Fruit fly (Drosophila melanogaster) whole organism, prepupa: ENCODE results near the gene HtrA2.

Experiments used
- Blimp-1 ChIP-seq: fragments of 200-800 bp; sonication (Bioruptor generic); optimal IDR thresholded peaks from 3 replicates; lab custom pipeline; 2017; ENCODE audit warnings: missing biosample characterization, missing genetic modification characterization, mild to moderate bottlenecking, moderate library complexity, missing genetic modification reagents
- CG10631 ChIP-seq: fragments of 200-800 bp; sonication (Bioruptor generic); optimal IDR thresholded peaks from 2 replicates; lab custom pipeline; 2016; ENCODE audit warnings: missing biosample characterization, missing genetic modification characterization
- CG10669 ChIP-seq: fragments of 200-800 bp; sonication (Bioruptor generic); optimal IDR thresholded peaks from 3 replicates; lab custom pipeline; 2018; ENCODE audit warnings: missing biosample characterization, mild to moderate bottlenecking, missing genetic modification characterization, moderate library complexity
- CG11294 ChIP-seq: fragments of 200-800 bp; sonication (Bioruptor generic); IDR thresholded peaks from 2 replicates; pipeline ENCODE4 v1.3.6; 2022; ENCODE audit warnings: missing biosample characterization, missing genetic modification characterization
- CG11762 ChIP-seq: fragments of 200-800 bp; sonication (Bioruptor generic); optimal IDR thresholded peaks from 3 replicates; lab custom pipeline; 2016; ENCODE audit warnings: missing biosample characterization, missing genetic modification characterization; ENCODE audit not compliant: insufficient read depth
- CG11902 ChIP-seq: fragments of 200-800 bp; sonication (Bioruptor generic); optimal IDR thresholded peaks from 3 replicates; lab custom pipeline; 2016; ENCODE audit warnings: missing biosample characterization, missing genetic modification characterization
- CG15336 ChIP-seq: fragments of 200-800 bp; sonication (Bioruptor generic); IDR thresholded peaks from 2 replicates; pipeline ENCODE4 v1.3.6; 2022; ENCODE audit warnings: missing biosample characterization, missing genetic modification characterization
- CG1621 ChIP-seq: fragments of 200-800 bp; sonication (Bioruptor generic); optimal IDR thresholded peaks from 3 replicates; lab custom pipeline; 2018; ENCODE audit warnings: missing biosample characterization, mild to moderate bottlenecking, missing genetic modification characterization
- CG16779 ChIP-seq: fragments of 200-800 bp; sonication (Bioruptor generic); optimal IDR thresholded peaks from 3 replicates; lab custom pipeline; 2017; ENCODE audit warnings: missing biosample characterization, mild to moderate bottlenecking, missing genetic modification characterization
- CG3032 ChIP-seq: fragments of 200-800 bp; optimal IDR thresholded peaks from 2 replicates; lab custom pipeline; 2019; ENCODE audit warnings: missing biosample characterization, mild to moderate bottlenecking, missing genetic modification characterization, moderate library complexity
- CG31627 ChIP-seq: fragments of 200-800 bp; sonication (Bioruptor generic); optimal IDR thresholded peaks from 3 replicates; lab custom pipeline; 2016; ENCODE audit warnings: missing biosample characterization, missing genetic modification characterization
- CG32006 ChIP-seq: fragments of 200-800 bp; sonication (Bioruptor generic); optimal IDR thresholded peaks from 3 replicates; lab custom pipeline; 2017; ENCODE audit warnings: missing biosample characterization, mild to moderate bottlenecking, missing genetic modification characterization
- CG34406 ChIP-seq: fragments of 200-800 bp; sonication (Bioruptor generic); optimal IDR thresholded peaks from 3 replicates; lab custom pipeline; 2016; ENCODE audit warnings: missing biosample characterization, missing genetic modification characterization
- CG3919 ChIP-seq: fragments of 200-800 bp; sonication (Bioruptor generic); optimal IDR thresholded peaks from 3 replicates; lab custom pipeline; 2016; ENCODE audit warnings: missing biosample characterization, missing genetic modification characterization
- CG4318 ChIP-seq: fragments of 200-800 bp; sonication (Bioruptor generic); optimal IDR thresholded peaks from 3 replicates; lab custom pipeline; 2017; ENCODE audit warnings: missing biosample characterization, mild to moderate bottlenecking, missing genetic modification characterization
- CG6163 ChIP-seq: fragments of 200-800 bp; sonication (Bioruptor generic); IDR thresholded peaks from 3 replicates; pipeline ENCODE4 v1.3.6; 2022; ENCODE audit warnings: missing biosample characterization, missing genetic modification characterization
- CG6276 ChIP-seq: fragments of 200-800 bp; sonication (Bioruptor generic); optimal IDR thresholded peaks from 2 replicates; lab custom pipeline; 2017; ENCODE audit warnings: missing biosample characterization, mild to moderate bottlenecking, missing genetic modification characterization
- CG6792 ChIP-seq: fragments of 200-800 bp; sonication (Bioruptor generic); optimal IDR thresholded peaks from 3 replicates; lab custom pipeline; 2016; ENCODE audit warnings: missing biosample characterization, missing genetic modification characterization
- CG6854 ChIP-seq: fragments of 200-800 bp; sonication (Bioruptor generic); optimal IDR thresholded peaks from 2 replicates; lab custom pipeline; 2017; ENCODE audit warnings: missing biosample characterization, mild to moderate bottlenecking, missing genetic modification characterization
- CG8119 ChIP-seq: fragments of 200-800 bp; sonication (Bioruptor generic); IDR thresholded peaks from 3 replicates; pipeline ENCODE4 v1.3.6; 2022; ENCODE audit warnings: missing biosample characterization, missing genetic modification characterization
- CG8632 ChIP-seq: fragments of 200-800 bp; sonication (Bioruptor generic); optimal IDR thresholded peaks from 3 replicates; lab custom pipeline; 2016; ENCODE audit warnings: missing biosample characterization, missing genetic modification characterization
- CG9139 ChIP-seq: fragments of 200-800 bp; sonication (Bioruptor generic); optimal IDR thresholded peaks from 3 replicates; lab custom pipeline; 2017; ENCODE audit warnings: missing biosample characterization, mild to moderate bottlenecking, missing genetic modification characterization
- Eip75B ChIP-seq: fragments of 200-800 bp; sonication (Bioruptor generic); optimal IDR thresholded peaks from 3 replicates; lab custom pipeline; 2016; ENCODE audit warnings: missing biosample characterization, missing genetic modification characterization
- Eip78C ChIP-seq: fragments of 200-800 bp; sonication (Bioruptor generic); peaks from one replicate; lab custom pipeline; 2016; ENCODE audit warnings: missing biosample characterization, missing genetic modification characterization
- Eip93F ChIP-seq: fragments of 200-800 bp; sonication (Bioruptor generic); optimal IDR thresholded peaks from 2 replicates; lab custom pipeline; 2016; ENCODE audit warnings: missing biosample characterization, mild to moderate bottlenecking, missing genetic modification characterization
- Ets21C ChIP-seq: fragments of 200-800 bp; sonication (Bioruptor generic); optimal IDR thresholded peaks from 3 replicates; lab custom pipeline; 2016; ENCODE audit warnings: missing biosample characterization, missing genetic modification characterization
- Ets96B ChIP-seq: fragments of 200-800 bp; optimal IDR thresholded peaks from 2 replicates; lab custom pipeline; 2019; ENCODE audit warnings: missing biosample characterization, mild to moderate bottlenecking, missing genetic modification characterization, moderate library complexity
- Gug ChIP-seq: fragments of 200-800 bp; sonication (Bioruptor generic); IDR thresholded peaks from 2 replicates; pipeline ENCODE4 v1.3.6; 2022; ENCODE audit warnings: missing biosample characterization, missing genetic modification characterization
- Hr38 ChIP-seq: sonication (Bioruptor generic); optimal IDR thresholded peaks from 2 replicates; lab custom pipeline; 2016; ENCODE audit warnings: missing biosample characterization, missing genetic modification characterization
- Hr39 ChIP-seq: fragments of 200-800 bp; sonication (Bioruptor generic); optimal IDR thresholded peaks from 2 replicates; lab custom pipeline; 2016; ENCODE audit warnings: missing biosample characterization, missing genetic modification characterization
- Hr4 ChIP-seq: fragments of 200-800 bp; sonication (Bioruptor generic); optimal IDR thresholded peaks from 3 replicates; lab custom pipeline; 2016; ENCODE audit warnings: missing biosample characterization, missing genetic modification characterization
- Lpt ChIP-seq: fragments of 200-800 bp; sonication (Bioruptor generic); optimal IDR thresholded peaks from 3 replicates; lab custom pipeline; 2016; ENCODE audit warnings: missing biosample characterization, missing genetic modification characterization
- Met ChIP-seq: fragments of 200-800 bp; sonication (Bioruptor generic); optimal IDR thresholded peaks from 3 replicates; lab custom pipeline; 2016; ENCODE audit warnings: missing biosample characterization, missing genetic modification characterization
- OdsH ChIP-seq: fragments of 200-800 bp; sonication (Bioruptor generic); optimal IDR thresholded peaks from 3 replicates; lab custom pipeline; 2016; ENCODE audit warnings: missing biosample characterization, missing genetic modification characterization
- Smox ChIP-seq: fragments of 200-800 bp; sonication (Bioruptor generic); optimal IDR thresholded peaks from 3 replicates; lab custom pipeline; 2016; ENCODE audit warnings: missing biosample characterization, missing genetic modification characterization
- Sox14 ChIP-seq: fragments of 200-800 bp; sonication (Bioruptor generic); optimal IDR thresholded peaks from 3 replicates; lab custom pipeline; 2016; ENCODE audit warnings: missing biosample characterization, missing genetic modification characterization
- Sox15 ChIP-seq: fragments of 200-800 bp; sonication (Bioruptor generic); optimal IDR thresholded peaks from 3 replicates; lab custom pipeline; 2016; ENCODE audit warnings: missing biosample characterization, missing genetic modification characterization
- achi ChIP-seq: fragments of 200-800 bp; sonication (Bioruptor generic); optimal IDR thresholded peaks from 3 replicates; lab custom pipeline; 2016; ENCODE audit warnings: missing biosample characterization, missing genetic modification characterization
- cyc ChIP-seq: fragments of 200-800 bp; sonication (Bioruptor generic); optimal IDR thresholded peaks from 3 replicates; lab custom pipeline; 2016; ENCODE audit warnings: missing biosample characterization, missing genetic modification characterization
- dac ChIP-seq: fragments of 200-800 bp; sonication (Bioruptor generic); optimal IDR thresholded peaks from 2 replicates; lab custom pipeline; 2017; ENCODE audit warnings: missing biosample characterization, mild to moderate bottlenecking, missing genetic modification characterization
- dsx ChIP-seq: fragments of 200-800 bp; optimal IDR thresholded peaks from 3 replicates; lab custom pipeline; 2019; ENCODE audit warnings: missing biosample characterization, mild to moderate bottlenecking, missing genetic modification characterization, moderate library complexity; ENCODE audit not compliant: poor library complexity, severe bottlenecking
- esn ChIP-seq: fragments of 200-800 bp; sonication (Bioruptor generic); optimal IDR thresholded peaks from 2 replicates; lab custom pipeline; 2016; ENCODE audit warnings: missing biosample characterization, mild to moderate bottlenecking, missing genetic modification characterization, moderate library complexity
- fd59A ChIP-seq: fragments of 200-800 bp; sonication (Bioruptor generic); optimal IDR thresholded peaks from 2 replicates; lab custom pipeline; 2017; ENCODE audit warnings: missing biosample characterization, mild to moderate bottlenecking, missing genetic modification characterization, missing genetic modification reagents
- fd85E ChIP-seq: fragments of 200-800 bp; sonication (Bioruptor generic); optimal IDR thresholded peaks from 3 replicates; lab custom pipeline; 2016; ENCODE audit warnings: missing biosample characterization, missing genetic modification characterization
- fkh ChIP-seq: fragments of 200-800 bp; sonication (Bioruptor generic); optimal IDR thresholded peaks from 3 replicates; lab custom pipeline; 2017; ENCODE audit warnings: missing biosample characterization, mild to moderate bottlenecking, missing genetic modification characterization, moderate library complexity
- lz ChIP-seq: fragments of 200-800 bp; sonication (Bioruptor generic); optimal IDR thresholded peaks from 3 replicates; lab custom pipeline; 2016; ENCODE audit warnings: missing biosample characterization, missing genetic modification characterization
- pdm3 ChIP-seq: fragments of 200-800 bp; sonication (Bioruptor generic); optimal IDR thresholded peaks from 3 replicates; lab custom pipeline; 2016; ENCODE audit warnings: missing biosample characterization, missing genetic modification characterization
- salr ChIP-seq, 2 experiments: fragments of 200-800 bp; sonication (Bioruptor generic); optimal IDR thresholded peaks; 3 replicates each; lab custom pipeline; 2016 to 2018; ENCODE audit warnings: missing biosample characterization in 2 of 2, missing genetic modification characterization in 2 of 2, mild to moderate bottlenecking in 1 of 2
- spab ChIP-seq: fragments of 200-800 bp; sonication (Bioruptor generic); optimal IDR thresholded peaks from 2 replicates; lab custom pipeline; 2017; ENCODE audit warnings: missing biosample characterization, mild to moderate bottlenecking, missing genetic modification characterization, missing genetic modification reagents
- ss ChIP-seq, 2 experiments: fragments of 200-800 bp; sonication (Bioruptor generic); optimal IDR thresholded peaks; 2 replicates in 1 of 2; 3 replicates in 1 of 2; lab custom pipeline; 2017 to 2018; ENCODE audit warnings: mild to moderate bottlenecking in 2 of 2, missing biosample characterization in 2 of 2, missing genetic modification characterization in 2 of 2, moderate library complexity in 1 of 2
- svp ChIP-seq: fragments of 200-800 bp; sonication (Bioruptor generic); peaks from one replicate; lab custom pipeline; 2016; ENCODE audit warnings: missing biosample characterization, missing genetic modification characterization
- vri ChIP-seq: fragments of 200-800 bp; sonication (Bioruptor generic); optimal IDR thresholded peaks from 3 replicates; lab custom pipeline; 2016; ENCODE audit warnings: missing biosample characterization, mild to moderate bottlenecking, missing genetic modification characterization

The HtrA2 gene

dm6 chr3R:14492287-14492889 is 19.1 kb downstream of the HtrA2 start:
- no peak for TF ChIP-seq CG8632 (GFP tag; lab: Kevin White, UChicago)
- TF ChIP-seq fkh (GFP tag; lab: Kevin White, UChicago): no peak
- TF ChIP-seq Hr39: no peak
- no peak for TF ChIP-seq CG10631
- no peak for TF ChIP-seq Lpt (GFP tag; lab: Kevin White, UChicago)
- TF ChIP-seq Met: no peak
- no peak for TF ChIP-seq CG6792
- no peak for TF ChIP-seq Sox14
- peak; percentile 54 for TF ChIP-seq Eip78C (GFP tag; lab: Kevin White, UChicago)
- no peak for TF ChIP-seq Gug
- TF ChIP-seq Hr38 (GFP tag; lab: Kevin White, UChicago): no peak
- TF ChIP-seq fd59A: no peak
- no peak for TF ChIP-seq lz (GFP tag; lab: Kevin White, UChicago)
- TF ChIP-seq spab: no peak
- TF ChIP-seq Blimp-1 (GFP tag; lab: Kevin White, UChicago): no peak
- no peak for TF ChIP-seq CG4318 (GFP tag; lab: Kevin White, UChicago)
- no peak for TF ChIP-seq CG1621 (tag; lab: Kevin White, UChicago)
- peak; percentile 39; the same call in 1 of the 3 replicates for TF ChIP-seq CG8119 (GFP tag; lab: Robert Waterston, UW)
- no peak for TF ChIP-seq Ets96B (tag; lab: Kevin White, UChicago)
- no peak for TF ChIP-seq salr (GFP tag; optimal IDR thresholded peaks at IDR 0.05; lab: Kevin White, UChicago)
- no peak for TF ChIP-seq CG31627 (GFP tag; lab: Kevin White, UChicago)
- peak; percentile 37 for TF ChIP-seq svp
- no peak for TF ChIP-seq vri (GFP tag; lab: Kevin White, UChicago)
- TF ChIP-seq pdm3: no peak
- TF ChIP-seq CG6163: 0 out of 3 replicates have a peak, but pooled peaks have one; percentile 29
- no peak for TF ChIP-seq Sox15 (GFP tag; lab: Kevin White, UChicago)
- TF ChIP-seq CG3919 (GFP tag; lab: Kevin White, UChicago): peak; percentile 4
- no peak for TF ChIP-seq fd85E
- no peak for TF ChIP-seq Smox
- no peak for TF ChIP-seq CG11294 (GFP tag; lab: Robert Waterston, UW)
- no peak for TF ChIP-seq CG11762 (GFP tag; lab: Kevin White, UChicago)
- TF ChIP-seq CG16779: no peak
- no peak for TF ChIP-seq CG6854 (GFP tag; lab: Kevin White, UChicago)
- peak; percentile 50 for TF ChIP-seq CG32006
- peak; percentile 14 for TF ChIP-seq achi (GFP tag; lab: Kevin White, UChicago)
- no peak for TF ChIP-seq ss (GFP tag; optimal IDR thresholded peaks at IDR 0.05; lab: Kevin White, UChicago)
- no peak for TF ChIP-seq Eip93F (GFP tag; lab: Kevin White, UChicago)
- no peak for TF ChIP-seq dac (GFP tag; lab: Kevin White, UChicago)
- peak; percentile 20 for TF ChIP-seq CG6276 (GFP tag; lab: Kevin White, UChicago)
- TF ChIP-seq esn: no peak
- TF ChIP-seq dsx (GFP tag; lab: Kevin White, UChicago): peak; percentile 59
- no peak for TF ChIP-seq Ets21C
- TF ChIP-seq CG15336: peak; percentile 50
- no peak for TF ChIP-seq CG11902
- TF ChIP-seq Eip75B (GFP tag; lab: Kevin White, UChicago): no peak
- peak; percentile 45 for TF ChIP-seq Hr4 (GFP tag; lab: Kevin White, UChicago)
- no peak for TF ChIP-seq CG34406 (GFP tag; lab: Kevin White, UChicago)
- TF ChIP-seq CG9139: no peak
- TF ChIP-seq CG10669 (GFP tag; lab: Kevin White, UChicago): no peak
- no peak for TF ChIP-seq CG3032 (tag; lab: Kevin White, UChicago)
- TF ChIP-seq cyc (GFP tag; lab: Kevin White, UChicago): no peak
- TF ChIP-seq OdsH (GFP tag; lab: Kevin White, UChicago): no peak
